Fruit fly (Drosophila melanogaster) S2 (cell line): ENCODE results near the gene TM9SF3.

ENCODE experiments used
- CG8478 ChIP-seq: fragments of >200 bp; optimal IDR thresholded peaks from 2 replicates; lab custom pipeline; 2018
- CTCF ChIP-seq, 2 experiments: fragments of >200 bp; optimal IDR thresholded peaks; 2 replicates each; lab custom pipeline; 2018

dm6 chr3L:5580490-5581116 lies 23.2 kb downstream of the TM9SF3 start:
- TF ChIP-seq CTCF (optimal IDR thresholded peaks at IDR 0.05; lab: Kevin White, UChicago) (no peak), CG8478 (lab: Kevin White, UChicago) (no peak)
